Fruit fly (Drosophila melanogaster) whole organism, embryonic: ENCODE data around the gene CG13894.

Experiments used
- Atf3 ChIP-seq: fragments of 200-800 bp; sonication (Bioruptor generic); optimal IDR thresholded peaks from 3 replicates; lab custom pipeline; 2016; ENCODE audit warnings: missing biosample characterization, missing genetic modification characterization
- CG16779 ChIP-seq: fragments of 200-800 bp; sonication (Bioruptor generic); IDR thresholded peaks from 2 replicates; pipeline ENCODE4 v1.3.6; 2022; ENCODE audit warnings: missing biosample characterization, missing genetic modification characterization
- Elba2 ChIP-seq: fragments of 200-800 bp; sonication (Bioruptor generic); optimal IDR thresholded peaks from 3 replicates; lab custom pipeline; 2016; ENCODE audit warnings: missing biosample characterization, missing genetic modification characterization
- Sox100B ChIP-seq: fragments of 200-800 bp; sonication (Bioruptor generic); optimal IDR thresholded peaks from 3 replicates; lab custom pipeline; 2018; ENCODE audit warnings: missing biosample characterization, mild to moderate bottlenecking, missing genetic modification characterization
- Sox102F ChIP-seq: fragments of 200-800 bp; sonication (Bioruptor generic); optimal IDR thresholded peaks from 2 replicates; lab custom pipeline; 2018; ENCODE audit warnings: missing biosample characterization, mild to moderate bottlenecking, missing genetic modification characterization, moderate library complexity
- gce ChIP-seq: fragments of 200-800 bp; sonication (Bioruptor generic); IDR thresholded peaks from 3 replicates; pipeline ENCODE4 v1.3.6; 2022; ENCODE audit warnings: missing biosample characterization, missing genetic modification characterization
- pan ChIP-seq, 4 experiments: fragments of >200 bp in 3 of 4; fragments of 200-800 bp in 1 of 4; sonication (Bioruptor generic) in 1 of 4; optimal IDR thresholded peaks in 3 of 4; IDR thresholded peaks in 1 of 4; 2 replicates each; pipeline versions ENCODE4 v1.3.6 to Lab custom; 2017 to 2022; ENCODE audit warnings: missing biosample characterization in 2 of 4, missing genetic modification characterization in 2 of 4, mixed read lengths in 1 of 4

DNA sequence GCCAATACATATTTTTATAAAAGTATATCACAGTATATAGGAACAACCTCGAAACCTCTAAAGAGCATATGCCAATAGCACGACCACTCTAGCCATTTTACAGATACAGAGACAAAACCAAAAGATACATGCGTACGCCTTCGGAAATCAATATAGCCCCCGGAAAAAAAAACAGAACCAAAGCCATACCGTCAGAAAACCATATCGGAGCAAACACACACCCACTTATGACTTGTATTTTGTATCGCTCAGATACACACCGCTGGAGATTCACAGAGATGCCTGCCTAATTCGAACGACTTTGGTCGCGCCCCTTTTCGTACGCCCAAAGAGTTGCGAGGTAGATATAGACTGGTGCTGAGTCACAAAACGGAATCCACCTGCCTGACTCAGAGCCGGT lies 3.4 kb downstream of the CG13894 start:
- TF ChIP-seq Sox100B (GFP tag; lab: Kevin White, UChicago) (no peak), Elba2 (GFP tag; lab: Kevin White, UChicago) (no peak), Atf3 (GFP tag; lab: Kevin White, UChicago) (no peak), pan (optimal IDR thresholded peaks at IDR 0.05; lab: Kevin White, UChicago) (no peak), pan (GFP tag; optimal IDR thresholded peaks at IDR 0.05 in 1 of 2, IDR thresholded peaks at IDR 0.05 in 1 of 2) (no peak), CG16779 (GFP tag; lab: Robert Waterston, UW) (no peak), Sox102F (GFP tag; lab: Kevin White, UChicago) (no peak), gce (GFP tag; lab: Robert Waterston, UW) (no peak)
